Fruit fly (Drosophila melanogaster) whole organism, prepupa: ENCODE measurements around the gene PolI.

Source experiments
- CG10631 ChIP-seq: fragments of 200-800 bp; sonication (Bioruptor generic); optimal IDR thresholded peaks from 2 replicates; lab custom pipeline; 2016; ENCODE audit warnings: missing biosample characterization, missing genetic modification characterization
- CG10669 ChIP-seq: fragments of 200-800 bp; sonication (Bioruptor generic); optimal IDR thresholded peaks from 3 replicates; lab custom pipeline; 2018; ENCODE audit warnings: missing biosample characterization, mild to moderate bottlenecking, missing genetic modification characterization, moderate library complexity
- CG11294 ChIP-seq: fragments of 200-800 bp; sonication (Bioruptor generic); IDR thresholded peaks from 2 replicates; pipeline ENCODE4 v1.3.6; 2022; ENCODE audit warnings: missing biosample characterization, missing genetic modification characterization
- CG3032 ChIP-seq: fragments of 200-800 bp; optimal IDR thresholded peaks from 2 replicates; lab custom pipeline; 2019; ENCODE audit warnings: missing biosample characterization, mild to moderate bottlenecking, missing genetic modification characterization, moderate library complexity
- CG31627 ChIP-seq: fragments of 200-800 bp; sonication (Bioruptor generic); optimal IDR thresholded peaks from 3 replicates; lab custom pipeline; 2016; ENCODE audit warnings: missing biosample characterization, missing genetic modification characterization
- CG32006 ChIP-seq: fragments of 200-800 bp; sonication (Bioruptor generic); optimal IDR thresholded peaks from 3 replicates; lab custom pipeline; 2017; ENCODE audit warnings: missing biosample characterization, mild to moderate bottlenecking, missing genetic modification characterization
- CG34406 ChIP-seq: fragments of 200-800 bp; sonication (Bioruptor generic); optimal IDR thresholded peaks from 3 replicates; lab custom pipeline; 2016; ENCODE audit warnings: missing biosample characterization, missing genetic modification characterization
- CG6276 ChIP-seq: fragments of 200-800 bp; sonication (Bioruptor generic); optimal IDR thresholded peaks from 2 replicates; lab custom pipeline; 2017; ENCODE audit warnings: missing biosample characterization, mild to moderate bottlenecking, missing genetic modification characterization
- CG6792 ChIP-seq: fragments of 200-800 bp; sonication (Bioruptor generic); optimal IDR thresholded peaks from 3 replicates; lab custom pipeline; 2016; ENCODE audit warnings: missing biosample characterization, missing genetic modification characterization
- CG6854 ChIP-seq: fragments of 200-800 bp; sonication (Bioruptor generic); optimal IDR thresholded peaks from 2 replicates; lab custom pipeline; 2017; ENCODE audit warnings: missing biosample characterization, mild to moderate bottlenecking, missing genetic modification characterization
- Eip78C ChIP-seq: fragments of 200-800 bp; sonication (Bioruptor generic); peaks from one replicate; lab custom pipeline; 2016; ENCODE audit warnings: missing biosample characterization, missing genetic modification characterization
- Eip93F ChIP-seq: fragments of 200-800 bp; sonication (Bioruptor generic); optimal IDR thresholded peaks from 2 replicates; lab custom pipeline; 2016; ENCODE audit warnings: missing biosample characterization, mild to moderate bottlenecking, missing genetic modification characterization
- Ets21C ChIP-seq: fragments of 200-800 bp; sonication (Bioruptor generic); optimal IDR thresholded peaks from 3 replicates; lab custom pipeline; 2016; ENCODE audit warnings: missing biosample characterization, missing genetic modification characterization
- Ets96B ChIP-seq: fragments of 200-800 bp; optimal IDR thresholded peaks from 2 replicates; lab custom pipeline; 2019; ENCODE audit warnings: missing biosample characterization, mild to moderate bottlenecking, missing genetic modification characterization, moderate library complexity
- Gug ChIP-seq: fragments of 200-800 bp; sonication (Bioruptor generic); IDR thresholded peaks from 2 replicates; pipeline ENCODE4 v1.3.6; 2022; ENCODE audit warnings: missing biosample characterization, missing genetic modification characterization
- Hr38 ChIP-seq: sonication (Bioruptor generic); optimal IDR thresholded peaks from 2 replicates; lab custom pipeline; 2016; ENCODE audit warnings: missing biosample characterization, missing genetic modification characterization
- Hr39 ChIP-seq: fragments of 200-800 bp; sonication (Bioruptor generic); optimal IDR thresholded peaks from 2 replicates; lab custom pipeline; 2016; ENCODE audit warnings: missing biosample characterization, missing genetic modification characterization
- Hr4 ChIP-seq: fragments of 200-800 bp; sonication (Bioruptor generic); optimal IDR thresholded peaks from 3 replicates; lab custom pipeline; 2016; ENCODE audit warnings: missing biosample characterization, missing genetic modification characterization
- Met ChIP-seq: fragments of 200-800 bp; sonication (Bioruptor generic); optimal IDR thresholded peaks from 3 replicates; lab custom pipeline; 2016; ENCODE audit warnings: missing biosample characterization, missing genetic modification characterization
- OdsH ChIP-seq: fragments of 200-800 bp; sonication (Bioruptor generic); optimal IDR thresholded peaks from 3 replicates; lab custom pipeline; 2016; ENCODE audit warnings: missing biosample characterization, missing genetic modification characterization
- Smox ChIP-seq: fragments of 200-800 bp; sonication (Bioruptor generic); optimal IDR thresholded peaks from 3 replicates; lab custom pipeline; 2016; ENCODE audit warnings: missing biosample characterization, missing genetic modification characterization
- Sox102F ChIP-seq: fragments of 200-800 bp; sonication (Bioruptor generic); optimal IDR thresholded peaks from 2 replicates; lab custom pipeline; 2016; ENCODE audit warnings: missing biosample characterization, mild to moderate bottlenecking, missing genetic modification characterization
- achi ChIP-seq: fragments of 200-800 bp; sonication (Bioruptor generic); optimal IDR thresholded peaks from 3 replicates; lab custom pipeline; 2016; ENCODE audit warnings: missing biosample characterization, missing genetic modification characterization
- acj6 ChIP-seq: fragments of 200-800 bp; sonication (Bioruptor generic); optimal IDR thresholded peaks from 3 replicates; lab custom pipeline; 2016; ENCODE audit warnings: missing biosample characterization, missing genetic modification characterization
- cyc ChIP-seq: fragments of 200-800 bp; sonication (Bioruptor generic); optimal IDR thresholded peaks from 3 replicates; lab custom pipeline; 2016; ENCODE audit warnings: missing biosample characterization, missing genetic modification characterization
- dsx ChIP-seq: fragments of 200-800 bp; optimal IDR thresholded peaks from 3 replicates; lab custom pipeline; 2019; ENCODE audit warnings: missing biosample characterization, mild to moderate bottlenecking, missing genetic modification characterization, moderate library complexity; ENCODE audit not compliant: poor library complexity, severe bottlenecking
- esn ChIP-seq: fragments of 200-800 bp; sonication (Bioruptor generic); optimal IDR thresholded peaks from 2 replicates; lab custom pipeline; 2016; ENCODE audit warnings: missing biosample characterization, mild to moderate bottlenecking, missing genetic modification characterization, moderate library complexity
- fd59A ChIP-seq: fragments of 200-800 bp; sonication (Bioruptor generic); optimal IDR thresholded peaks from 2 replicates; lab custom pipeline; 2017; ENCODE audit warnings: missing biosample characterization, mild to moderate bottlenecking, missing genetic modification characterization, missing genetic modification reagents
- fd85E ChIP-seq: fragments of 200-800 bp; sonication (Bioruptor generic); optimal IDR thresholded peaks from 3 replicates; lab custom pipeline; 2016; ENCODE audit warnings: missing biosample characterization, missing genetic modification characterization
- fkh ChIP-seq: fragments of 200-800 bp; sonication (Bioruptor generic); optimal IDR thresholded peaks from 3 replicates; lab custom pipeline; 2017; ENCODE audit warnings: missing biosample characterization, mild to moderate bottlenecking, missing genetic modification characterization, moderate library complexity
- lz ChIP-seq: fragments of 200-800 bp; sonication (Bioruptor generic); optimal IDR thresholded peaks from 3 replicates; lab custom pipeline; 2016; ENCODE audit warnings: missing biosample characterization, missing genetic modification characterization
- net ChIP-seq: fragments of 200-800 bp; sonication (Bioruptor generic); optimal IDR thresholded peaks from 3 replicates; lab custom pipeline; 2016; ENCODE audit warnings: missing biosample characterization, missing genetic modification characterization
- spab ChIP-seq: fragments of 200-800 bp; sonication (Bioruptor generic); optimal IDR thresholded peaks from 2 replicates; lab custom pipeline; 2017; ENCODE audit warnings: missing biosample characterization, mild to moderate bottlenecking, missing genetic modification characterization, missing genetic modification reagents
- svp ChIP-seq: fragments of 200-800 bp; sonication (Bioruptor generic); peaks from one replicate; lab custom pipeline; 2016; ENCODE audit warnings: missing biosample characterization, missing genetic modification characterization
- topi ChIP-seq: fragments of 200-800 bp; sonication (Bioruptor generic); optimal IDR thresholded peaks from 3 replicates; lab custom pipeline; 2016; ENCODE audit warnings: missing biosample characterization, missing genetic modification characterization

The PolI gene

dm6 chr3R:8264302-8265080 lies 31.2 kb downstream of the PolI start, which contains the start of the genes RPA1 and Mcm2 (continued):
- TF ChIP-seq CG11294 (GFP tag; lab: Robert Waterston, UW) (peak; percentile 76), topi (peak; percentile 67), Ets21C (GFP tag; lab: Kevin White, UChicago) (peak; percentile 78), Eip93F (peak; percentile 36), dsx (peak; percentile 63), acj6 (GFP tag; lab: Kevin White, UChicago) (peak; percentile 84), CG32006 (peak; percentile 88), spab (GFP tag; lab: Kevin White, UChicago) (peak; percentile 61), fd85E (GFP tag; lab: Kevin White, UChicago) (no peak), Smox (peak; percentile 80), Ets96B (peak; percentile 75), CG6276 (GFP tag; lab: Kevin White, UChicago) (no peak), fkh (GFP tag; lab: Kevin White, UChicago) (peak; percentile 87), Hr38 (no peak), CG31627 (GFP tag; lab: Kevin White, UChicago) (peak; percentile 87), CG10669 (peak; percentile 70), Eip78C (GFP tag; lab: Kevin White, UChicago) (peak; percentile 93), CG6854 (GFP tag; lab: Kevin White, UChicago) (peak; percentile 42), Hr4 (GFP tag; lab: Kevin White, UChicago) (no peak), achi (GFP tag; lab: Kevin White, UChicago) (peak; percentile 80), CG3032 (tag; lab: Kevin White, UChicago) (peak; percentile 84), OdsH (peak; percentile 86), lz (peak; percentile 86), svp (GFP tag; lab: Kevin White, UChicago) (peak; percentile 94), Met (GFP tag; lab: Kevin White, UChicago) (peak; percentile 75)

dm6 chr3R:8269740-8270139 lies 36.4 kb downstream of the PolI start, which contains the start of gene CG9630:
CG9630 (minus strand) TSS chr3R:8269896.
- peak; percentile 94 for TF ChIP-seq fkh (GFP tag; lab: Kevin White, UChicago)
- TF ChIP-seq CG10631 (GFP tag; lab: Kevin White, UChicago), result no peak

- TF ChIP-seq Sox102F (GFP tag; lab: Kevin White, UChicago), result peak; percentile 75
- peak; percentile 70 for TF ChIP-seq topi
- peak; percentile 31 for TF ChIP-seq CG6792 (GFP tag; lab: Kevin White, UChicago)
- TF ChIP-seq Smox, result peak; percentile 73
- no peak for TF ChIP-seq Eip93F
- peak; percentile 100 for TF ChIP-seq svp (GFP tag; lab: Kevin White, UChicago)
- peak; percentile 65 for TF ChIP-seq lz
- TF ChIP-seq net (GFP tag; lab: Kevin White, UChicago), result no peak
- peak; percentile 68 for TF ChIP-seq Met (GFP tag; lab: Kevin White, UChicago)
- TF ChIP-seq CG31627 (GFP tag; lab: Kevin White, UChicago), result peak; percentile 64
- TF ChIP-seq Hr39 (GFP tag; lab: Kevin White, UChicago), result peak; percentile 69
- TF ChIP-seq fkh (GFP tag; lab: Kevin White, UChicago), result no peak
- TF ChIP-seq Ets21C (GFP tag; lab: Kevin White, UChicago), result peak; percentile 62
- TF ChIP-seq cyc (GFP tag; lab: Kevin White, UChicago), result peak; percentile 74
- no peak for TF ChIP-seq fd59A (GFP tag; lab: Kevin White, UChicago)
- TF ChIP-seq CG34406 (GFP tag; lab: Kevin White, UChicago), result peak; percentile 42
- TF ChIP-seq esn, result peak; percentile 72
- no peak for TF ChIP-seq Gug (GFP tag; lab: Robert Waterston, UW)
- TF ChIP-seq, all 60 proteins: peak for 13
Observed at dm6 chr3R:8272573-8273165, 39.4 kb downstream of the PolI start.
